Worm (Caenorhabditis elegans) whole organism, young adult: Measurements from ENCODE around the gene B0495.9.
A peak's percentile ranks its signal among the peaks of the same experiment; 100 is the strongest.

ENCODE experiments used
- C17E4.6 ChIP-seq: fragments of 200-800 bp; sonication (Bioruptor generic); IDR thresholded peaks from 2 replicates; pipeline ENCODE4 v1.3.6; 2022; ENCODE audit warnings: missing genetic modification reagents, missing genetic modification characterization, missing compliant biosample characterization
- F23B12.7 ChIP-seq: sonication (generic microtip); optimal IDR thresholded peaks from 2 replicates; lab custom pipeline; 2017; ENCODE audit warnings: missing genetic modification characterization, mild to moderate bottlenecking, missing compliant biosample characterization, antibody characterized with exemption, moderate library complexity; ENCODE audit not compliant: insufficient read depth
- F33H1.4 ChIP-seq: fragments of 200-800 bp; sonication (Bioruptor generic); IDR thresholded peaks from 2 replicates; pipeline ENCODE4 v1.3.6; 2022; ENCODE audit warnings: missing genetic modification reagents, missing genetic modification characterization, missing compliant biosample characterization
- F37B4.10 ChIP-seq: fragments of 200-800 bp; sonication (Bioruptor generic); IDR thresholded peaks from 2 replicates; pipeline ENCODE4 v1.3.6; 2022; ENCODE audit warnings: missing genetic modification characterization, missing compliant biosample characterization
- F39B2.1 ChIP-seq: fragments of 200-800 bp; sonication (Bioruptor generic); IDR thresholded peaks from 2 replicates; pipeline ENCODE4 v1.3.6; 2022; ENCODE audit warnings: missing genetic modification reagents, missing genetic modification characterization, missing compliant biosample characterization
- F49E8.2 ChIP-seq: sonication (generic microtip); optimal IDR thresholded peaks from 3 replicates; lab custom pipeline; 2017; ENCODE audit warnings: missing genetic modification characterization, mild to moderate bottlenecking, missing compliant biosample characterization, antibody characterized with exemption, moderate library complexity; ENCODE audit not compliant: insufficient read depth
- Y79H2A.3 ChIP-seq: fragments of 200-800 bp; sonication (Bioruptor generic); conservative IDR thresholded peaks from 2 replicates; pipeline ENCODE4 v1.3.6; 2022; ENCODE audit warnings: missing genetic modification reagents, missing genetic modification characterization, missing compliant biosample characterization
- ZK185.1 ChIP-seq: sonication (generic microtip); optimal IDR thresholded peaks from 2 replicates; lab custom pipeline; 2016; ENCODE audit warnings: mild to moderate bottlenecking, missing genetic modification characterization, missing compliant biosample characterization; ENCODE audit not compliant: poor library complexity, severe bottlenecking
- akir-1 ChIP-seq: fragments of 200-800 bp; sonication (Bioruptor generic); optimal IDR thresholded peaks from 2 replicates; lab custom pipeline; 2018; ENCODE audit warnings: mild to moderate bottlenecking, missing genetic modification characterization, moderate library complexity, missing compliant biosample characterization
- ama-1 ChIP-seq, 3 experiments: fragments of 150-350 bp in 1 of 3; sonication (generic microtip) in 2 of 3; optimal IDR thresholded peaks; 2 replicates each; lab custom pipeline; 2014 to 2018; ENCODE audit warnings: missing biosample characterization in 2 of 3, missing genetic modification characterization in 2 of 3, missing genetic modification reagents in 2 of 3
- aptf-2 ChIP-seq: fragments of 200-800 bp; sonication (Bioruptor generic); conservative IDR thresholded peaks from 2 replicates; pipeline ENCODE4 v1.3.6; 2022; ENCODE audit warnings: missing genetic modification reagents, missing genetic modification characterization, missing compliant biosample characterization
- attf-3 ChIP-seq: fragments of 200-800 bp; sonication (Bioruptor generic); conservative IDR thresholded peaks from 2 replicates; pipeline ENCODE4 v1.3.6; 2022; ENCODE audit warnings: missing genetic modification reagents, missing genetic modification characterization, missing compliant biosample characterization
- bed-2 ChIP-seq: fragments of 200-800 bp; sonication (Bioruptor generic); IDR thresholded peaks from 2 replicates; pipeline ENCODE4 v1.3.6; 2022; ENCODE audit warnings: missing genetic modification reagents, missing genetic modification characterization, missing compliant biosample characterization
- ccch-3 ChIP-seq: fragments of 200-800 bp; sonication (Bioruptor generic); optimal IDR thresholded peaks from 2 replicates; lab custom pipeline; 2018; ENCODE audit warnings: mild to moderate bottlenecking, missing genetic modification characterization, missing compliant biosample characterization
- cebp-1 ChIP-seq, 2 experiments: fragments of 200-800 bp in 1 of 2; sonication (Bioruptor generic) in 1 of 2; sonication (generic microtip) in 1 of 2; IDR thresholded peaks in 1 of 2; optimal IDR thresholded peaks in 1 of 2; 2 replicates each; pipeline versions ENCODE4 v1.3.6 to Lab custom; 2017 to 2022; ENCODE audit warnings: missing compliant biosample characterization in 2 of 2, missing genetic modification characterization in 2 of 2, mild to moderate bottlenecking in 1 of 2, missing genetic modification reagents in 1 of 2, moderate library complexity in 1 of 2
- ceh-100 ChIP-seq: fragments of 200-800 bp; sonication (Bioruptor generic); IDR thresholded peaks from 2 replicates; pipeline ENCODE4 v1.3.6; 2022; ENCODE audit warnings: missing genetic modification reagents, missing genetic modification characterization, missing compliant biosample characterization
- ceh-27 ChIP-seq: fragments of 200-800 bp; sonication (Bioruptor generic); optimal IDR thresholded peaks from 2 replicates; lab custom pipeline; 2018; ENCODE audit warnings: mild to moderate bottlenecking, missing genetic modification characterization, moderate library complexity, missing compliant biosample characterization
- ceh-40 ChIP-seq: fragments of 200-800 bp; sonication (Bioruptor generic); IDR thresholded peaks from 2 replicates; pipeline ENCODE4 v1.3.6; 2022; ENCODE audit warnings: missing genetic modification characterization, missing compliant biosample characterization
- ceh-58 ChIP-seq: fragments of 200-800 bp; sonication (Bioruptor generic); IDR thresholded peaks from 2 replicates; pipeline ENCODE4 v1.3.6; 2022; ENCODE audit warnings: missing genetic modification characterization, missing compliant biosample characterization
- ceh-79 ChIP-seq: sonication (generic microtip); optimal IDR thresholded peaks from 2 replicates; lab custom pipeline; 2017; ENCODE audit warnings: mild to moderate bottlenecking, missing genetic modification characterization, missing compliant biosample characterization
- dox-1 ChIP-seq: fragments of 200-800 bp; sonication (Bioruptor generic); IDR thresholded peaks from 2 replicates; pipeline ENCODE4 v1.3.6; 2022; ENCODE audit warnings: missing genetic modification reagents, missing genetic modification characterization, missing compliant biosample characterization
- fkh-3 ChIP-seq: sonication (generic microtip); optimal IDR thresholded peaks from 2 replicates; lab custom pipeline; 2016; ENCODE audit warnings: mild to moderate bottlenecking, missing genetic modification characterization, missing compliant biosample characterization
- him-1 ChIP-seq: sonication (generic microtip); optimal IDR thresholded peaks from 2 replicates; lab custom pipeline; 2016; ENCODE audit warnings: missing genotype, missing genetic modification reagents, missing genetic modification characterization, missing compliant biosample characterization
- hlh-26 ChIP-seq: fragments of 200-800 bp; sonication (Bioruptor generic); conservative IDR thresholded peaks from 2 replicates; pipeline ENCODE4 v1.3.6; 2022; ENCODE audit warnings: missing genetic modification reagents, missing genetic modification characterization, missing compliant biosample characterization
- hmg-1.2 ChIP-seq: fragments of 200-800 bp; sonication (Bioruptor generic); IDR thresholded peaks from 2 replicates; pipeline ENCODE4 v1.3.6; 2022; ENCODE audit warnings: missing genetic modification reagents, missing genetic modification characterization, missing compliant biosample characterization
- lag-1 ChIP-seq: fragments of 200-800 bp; sonication (Bioruptor generic); IDR thresholded peaks from 2 replicates; pipeline ENCODE4 v1.3.6; 2022; ENCODE audit warnings: missing genetic modification reagents, missing genetic modification characterization, missing compliant biosample characterization
- lsl-1 ChIP-seq: fragments of 200-800 bp; sonication (Bioruptor generic); optimal IDR thresholded peaks from 2 replicates; lab custom pipeline; 2018; ENCODE audit warnings: mild to moderate bottlenecking, missing genetic modification characterization, moderate library complexity, missing compliant biosample characterization
- lsy-27 ChIP-seq: sonication (generic microtip); optimal IDR thresholded peaks from 2 replicates; lab custom pipeline; 2017; ENCODE audit warnings: missing genetic modification characterization, mild to moderate bottlenecking, missing compliant biosample characterization, antibody characterized with exemption, missing genotype, borderline replicate concordance; ENCODE audit not compliant: insufficient read depth
- madf-8 ChIP-seq: fragments of 200-800 bp; sonication (Bioruptor generic); conservative IDR thresholded peaks from 2 replicates; pipeline ENCODE4 v1.3.6; 2022; ENCODE audit warnings: missing genetic modification reagents, missing genetic modification characterization, missing compliant biosample characterization
- nfya-2 ChIP-seq: fragments of 200-800 bp; sonication (Bioruptor generic); IDR thresholded peaks from 2 replicates; pipeline ENCODE4 v1.3.6; 2022; ENCODE audit warnings: missing genetic modification reagents, missing genetic modification characterization, missing compliant biosample characterization
- pha-4 ChIP-seq: fragments of 150-350 bp; sonication (generic microtip); optimal IDR thresholded peaks from 2 replicates; lab custom pipeline; 2014; ENCODE audit warnings: missing biosample characterization, missing genetic modification reagents, missing genetic modification characterization
- snpc-1.3 ChIP-seq: sonication (generic microtip); optimal IDR thresholded peaks from 2 replicates; lab custom pipeline; 2017; ENCODE audit warnings: missing genetic modification characterization, mild to moderate bottlenecking, missing compliant biosample characterization, antibody characterized with exemption, moderate library complexity, missing genotype, missing genetic modification reagents; ENCODE audit not compliant: insufficient read depth
- snpc-4 ChIP-seq, 5 experiments: fragments of 150-350 bp in 1 of 5; sonication (generic microtip) in 4 of 5; optimal IDR thresholded peaks; 2 replicates each; lab custom pipeline; 2014 to 2018; ENCODE audit warnings: missing genetic modification characterization in 5 of 5, missing biosample characterization in 3 of 5, antibody characterized with exemption in 2 of 5, mild to moderate bottlenecking in 2 of 5, missing compliant biosample characterization in 2 of 5, missing genotype in 2 of 5, moderate library complexity in 2 of 5, missing genetic modification reagents in 1 of 5
- unc-130 ChIP-seq: sonication (generic microtip); optimal IDR thresholded peaks from 2 replicates; lab custom pipeline; 2016; ENCODE audit warnings: missing genetic modification reagents, missing genetic modification characterization, missing compliant biosample characterization
- unc-62 ChIP-seq: fragments of 150-350 bp; optimal IDR thresholded peaks from 2 replicates; lab custom pipeline; 2014; ENCODE audit warnings: missing biosample characterization, missing genetic modification reagents, missing genetic modification characterization
- zfh-2 ChIP-seq: fragments of 200-800 bp; sonication (Bioruptor generic); conservative IDR thresholded peaks from 2 replicates; pipeline ENCODE4 v1.3.6; 2022; ENCODE audit warnings: missing genetic modification reagents, missing genetic modification characterization, missing compliant biosample characterization

Gene B0495.9

ce11 chrII:7756810-7757209 is 48.3 kb upstream of the B0495.9 start (continued):
- TF ChIP-seq F49E8.2 (tag; lab: Kevin White, UChicago) (no peak), him-1 (peak; percentile 79), akir-1 (GFP tag; lab: Kevin White, UChicago) (no peak), lsl-1 (peak; percentile 42), C17E4.6 (GFP tag; lab: Robert Waterston, UW) (0 out of 2 replicates have a peak, but pooled peaks have one; percentile 48), lag-1 (GFP tag; lab: Robert Waterston, UW) (no peak), bed-2 (GFP tag; lab: Robert Waterston, UW) (no peak), Y79H2A.3 (GFP tag; lab: Robert Waterston, UW) (no peak)

DNA sequence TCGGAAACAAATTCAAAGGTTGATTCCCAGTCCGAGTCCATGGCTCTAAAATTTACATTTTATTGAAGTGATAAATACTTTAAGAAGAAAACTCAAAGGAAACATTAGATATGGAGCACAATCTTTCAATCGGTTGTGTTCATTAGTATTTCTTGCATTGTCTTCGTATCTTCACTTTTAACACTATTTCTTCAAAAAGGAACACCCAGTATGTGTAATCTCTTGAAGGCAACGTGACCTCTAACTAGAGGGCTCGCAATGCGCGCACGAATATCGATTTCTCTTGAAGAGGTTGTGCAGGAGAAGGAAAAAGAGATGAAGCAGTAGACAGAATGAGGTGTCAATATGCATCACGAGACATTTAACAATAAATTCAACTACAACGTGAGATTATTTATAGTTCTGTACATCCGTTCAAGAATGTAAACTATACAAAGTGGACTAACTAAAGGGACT is 46.6 kb upstream of the B0495.9 start, which contains the start of the genes B0228.6 and B0228.1:
Gene B0228.6 (minus strand): TSS at position 51 of the 456 bp plus-strand sequence.
Gene B0228.1 (plus strand): TSS at position 228 of the 456 bp plus-strand sequence.
- TF ChIP-seq F23B12.7 (tag; lab: Kevin White, UChicago) (no peak), unc-130 (GFP tag; lab: Kevin White, UChicago) (no peak), unc-62 (GFP tag; lab: Kevin White, UChicago) (no peak), zfh-2 (GFP tag; lab: Robert Waterston, UW) (no peak), attf-3 (GFP tag; lab: Robert Waterston, UW) (no peak), ccch-3 (no peak), madf-8 (GFP tag; lab: Robert Waterston, UW) (no peak), hlh-26 (no peak), aptf-2 (GFP tag; lab: Robert Waterston, UW) (no peak), ceh-27 (GFP tag; lab: Kevin White, UChicago) (no peak), fkh-3 (tag; lab: Kevin White, UChicago) (no peak), ceh-58 (GFP tag; lab: Robert Waterston, UW) (no peak)

DNA sequence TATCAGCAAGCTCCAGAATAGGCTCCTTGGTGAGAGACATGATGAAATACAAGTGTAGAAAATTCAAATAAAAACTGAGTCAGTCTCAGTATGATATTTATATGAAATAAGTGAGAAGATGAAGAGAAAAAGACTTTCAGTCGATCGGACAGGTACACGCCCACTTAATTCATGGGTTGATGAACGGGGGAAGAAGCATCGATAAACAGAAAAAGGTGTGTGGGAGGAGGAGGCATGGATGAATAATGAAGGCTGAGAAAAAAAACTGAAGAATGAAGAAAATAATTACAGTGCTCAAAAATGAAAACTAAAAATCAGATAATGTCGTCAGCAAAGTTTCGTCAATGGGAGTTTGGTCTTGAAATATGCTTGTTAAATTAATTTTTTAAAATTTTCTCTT is 45.0 kb upstream of the B0495.9 start, which contains the start of gene trx-1:
Gene trx-1 (minus strand): TSS at position 101 of the 400 bp plus-strand sequence.
- TF ChIP-seq ceh-79 (tag; lab: Kevin White, UChicago) (no peak), F37B4.10 (GFP tag; lab: Robert Waterston, UW) (no peak), F39B2.1 (GFP tag; lab: Robert Waterston, UW) (no peak), ZK185.1 (tag; lab: Kevin White, UChicago) (no peak), ceh-100 (GFP tag; lab: Robert Waterston, UW) (no peak), nfya-2 (no peak), zfh-2 (GFP tag; lab: Robert Waterston, UW) (no peak), ceh-40 (no peak), snpc-4 (GFP tag; optimal IDR thresholded peaks at IDR 0.05; lab: Kevin White, UChicago) (no peak), snpc-4 (tag; optimal IDR thresholded peaks at IDR 0.05; lab: Kevin White, UChicago) (no peak), F33H1.4 (GFP tag; lab: Robert Waterston, UW) (no peak), hmg-1.2 (GFP tag; lab: Robert Waterston, UW) (no peak), ama-1 (optimal IDR thresholded peaks at IDR 0.05; lab: Kevin White, UChicago) (no peak), ama-1 (GFP tag; optimal IDR thresholded peaks at IDR 0.05; lab: Kevin White, UChicago) (no peak), fkh-3 (tag; lab: Kevin White, UChicago) (no peak), pha-4 (tag; lab: Kevin White, UChicago) (no peak), snpc-1.3 (tag; lab: Kevin White, UChicago) (no peak), cebp-1 (GFP tag; IDR thresholded peaks at IDR 0.05; lab: Robert Waterston, UW) (no peak), cebp-1 (tag; optimal IDR thresholded peaks at IDR 0.05; lab: Kevin White, UChicago) (no peak), aptf-2 (GFP tag; lab: Robert Waterston, UW) (no peak), lsy-27 (no peak), dox-1 (GFP tag; lab: Robert Waterston, UW) (no peak), F49E8.2 (tag; lab: Kevin White, UChicago) (no peak)
- TF ChIP-seq, all 124 proteins: peak for 0
